Worm (Caenorhabditis elegans) whole organism, L3 larva: Measurements from ENCODE around the gene F32D8.3.
A peak's percentile ranks its signal among the peaks of the same experiment; 100 is the strongest.

ENCODE experiments used
- R02D3.7 ChIP-seq: fragments of 150-350 bp; optimal IDR thresholded peaks from 2 replicates; lab custom pipeline; 2014; ENCODE audit warnings: missing biosample characterization, missing genetic modification characterization
- ZK546.5 ChIP-seq: sonication (generic microtip); optimal IDR thresholded peaks from 2 replicates; lab custom pipeline; 2017; ENCODE audit warnings: missing biosample characterization, missing genetic modification characterization
- ama-1 ChIP-seq: fragments of 150-350 bp; optimal IDR thresholded peaks from 2 replicates; lab custom pipeline; 2018
- ceh-28 ChIP-seq: fragments of 150-350 bp; optimal IDR thresholded peaks from 2 replicates; lab custom pipeline; 2014; ENCODE audit warnings: missing biosample characterization, missing genetic modification reagents, missing genetic modification characterization
- ceh-82 ChIP-seq: fragments of 150-350 bp; optimal IDR thresholded peaks from 2 replicates; lab custom pipeline; 2014; ENCODE audit warnings: missing biosample characterization, missing genetic modification characterization
- ceh-9 ChIP-seq: sonication (generic microtip); optimal IDR thresholded peaks from 2 replicates; lab custom pipeline; 2018; ENCODE audit warnings: missing biosample characterization, missing genetic modification characterization
- daf-12 ChIP-seq: fragments of 150-350 bp; optimal IDR thresholded peaks from 2 replicates; lab custom pipeline; 2014; ENCODE audit warnings: missing biosample characterization, missing genetic modification reagents, missing genetic modification characterization
- egl-27 ChIP-seq: sonication (generic microtip); optimal IDR thresholded peaks from 4 replicates; lab custom pipeline; 2017; ENCODE audit warnings: missing biosample characterization, missing genetic modification reagents, missing genetic modification characterization
- egl-5 ChIP-seq: fragments of 150-350 bp; optimal IDR thresholded peaks from 2 replicates; lab custom pipeline; 2017; ENCODE audit warnings: missing biosample characterization, missing genetic modification reagents, missing genetic modification characterization, inconsistent platforms
- elt-1 ChIP-seq: fragments of 150-350 bp; optimal IDR thresholded peaks from 2 replicates; lab custom pipeline; 2014; ENCODE audit warnings: missing biosample characterization, missing genetic modification characterization
- elt-2 ChIP-seq: sonication (generic microtip); optimal IDR thresholded peaks from 2 replicates; lab custom pipeline; 2016; ENCODE audit warnings: missing genetic modification reagents, mild to moderate bottlenecking, missing genetic modification characterization, missing compliant biosample characterization
- elt-3 ChIP-seq, 3 experiments: fragments of 150-350 bp in 1 of 3; sonication (generic microtip) in 2 of 3; optimal IDR thresholded peaks; 2 replicates in 2 of 3; 4 replicates in 1 of 3; lab custom pipeline; 2014 to 2017; ENCODE audit warnings: missing biosample characterization in 3 of 3, missing genetic modification characterization in 3 of 3
- eor-1 ChIP-seq, 2 experiments: fragments of 150-350 bp; optimal IDR thresholded peaks; 2 replicates each; lab custom pipeline; 2014 to 2018; ENCODE audit warnings: missing biosample characterization in 2 of 2, missing genetic modification characterization in 2 of 2
- fkh-2 ChIP-seq: fragments of 150-350 bp; optimal IDR thresholded peaks from 2 replicates; lab custom pipeline; 2014; ENCODE audit warnings: missing biosample characterization, missing genetic modification reagents, missing genetic modification characterization
- fos-1 ChIP-seq: fragments of 150-350 bp; optimal IDR thresholded peaks from 2 replicates; lab custom pipeline; 2014; ENCODE audit warnings: missing biosample characterization, missing genetic modification characterization
- hmg-11 ChIP-seq: sonication (generic microtip); optimal IDR thresholded peaks from 2 replicates; lab custom pipeline; 2016; ENCODE audit warnings: missing genetic modification characterization, missing compliant biosample characterization
- lin-15B ChIP-seq: fragments of 150-350 bp; optimal IDR thresholded peaks from 2 replicates; lab custom pipeline; 2014; ENCODE audit warnings: missing biosample characterization, missing genetic modification characterization
- lsy-12 ChIP-seq: sonication (generic microtip); optimal IDR thresholded peaks from 2 replicates; lab custom pipeline; 2016; ENCODE audit warnings: mild to moderate bottlenecking, missing genetic modification characterization, missing compliant biosample characterization
- mdl-1 ChIP-seq: fragments of 150-350 bp; optimal IDR thresholded peaks from 2 replicates; lab custom pipeline; 2014; ENCODE audit warnings: missing biosample characterization, missing genetic modification characterization
- mml-1 ChIP-seq: fragments of 150-350 bp; sonication (generic microtip); optimal IDR thresholded peaks from 3 replicates; lab custom pipeline; 2014; ENCODE audit warnings: missing biosample characterization, missing genetic modification characterization
- nfya-1 ChIP-seq: sonication (generic microtip); optimal IDR thresholded peaks from 2 replicates; lab custom pipeline; 2017; ENCODE audit warnings: missing genetic modification characterization, mild to moderate bottlenecking, missing compliant biosample characterization, antibody characterized with exemption, moderate library complexity; ENCODE audit not compliant: insufficient read depth
- nhr-12 ChIP-seq: fragments of 150-350 bp; optimal IDR thresholded peaks from 2 replicates; lab custom pipeline; 2014; ENCODE audit warnings: missing biosample characterization, missing genetic modification characterization
- nhr-23 ChIP-seq: fragments of 150-350 bp; optimal IDR thresholded peaks from 2 replicates; lab custom pipeline; 2014; ENCODE audit warnings: missing biosample characterization, missing genetic modification reagents, missing genetic modification characterization
- nhr-237 ChIP-seq: fragments of 150-350 bp; optimal IDR thresholded peaks from 2 replicates; lab custom pipeline; 2014; ENCODE audit warnings: missing biosample characterization, missing genetic modification characterization
- nhr-25 ChIP-seq: sonication (generic microtip); optimal IDR thresholded peaks from 2 replicates; lab custom pipeline; 2017; ENCODE audit warnings: missing biosample characterization, missing genetic modification characterization
- nhr-43 ChIP-seq: sonication (generic microtip); optimal IDR thresholded peaks from 2 replicates; lab custom pipeline; 2016; ENCODE audit warnings: mild to moderate bottlenecking, missing genetic modification characterization, missing compliant biosample characterization; ENCODE audit not compliant: poor library complexity, severe bottlenecking
- pha-4 ChIP-seq: fragments of 150-350 bp; optimal IDR thresholded peaks from 2 replicates; lab custom pipeline; 2014; ENCODE audit warnings: missing biosample characterization, missing genetic modification reagents, missing genetic modification characterization
- pqm-1 ChIP-seq: fragments of 150-350 bp; optimal IDR thresholded peaks from 2 replicates; lab custom pipeline; 2017; ENCODE audit warnings: missing biosample characterization, missing genetic modification characterization, inconsistent platforms
- sea-2 ChIP-seq: fragments of 150-350 bp; sonication (generic microtip); optimal IDR thresholded peaks from 4 replicates; lab custom pipeline; 2014; ENCODE audit warnings: missing biosample characterization, missing genetic modification reagents, missing genetic modification characterization
- snpc-4 ChIP-seq: fragments of 150-350 bp; optimal IDR thresholded peaks from 2 replicates; lab custom pipeline; 2014; ENCODE audit warnings: missing biosample characterization, missing genetic modification characterization
- tbx-2 ChIP-seq: sonication (generic microtip); optimal IDR thresholded peaks from 2 replicates; lab custom pipeline; 2016; ENCODE audit warnings: mild to moderate bottlenecking, missing genetic modification characterization, missing compliant biosample characterization
- unc-62 ChIP-seq: fragments of 150-350 bp; sonication (generic microtip); optimal IDR thresholded peaks from 4 replicates; lab custom pipeline; 2014; ENCODE audit warnings: missing biosample characterization, missing genetic modification reagents, missing genetic modification characterization
- ztf-11 ChIP-seq: fragments of 150-350 bp; optimal IDR thresholded peaks from 2 replicates; lab custom pipeline; 2014; ENCODE audit warnings: missing biosample characterization, missing genetic modification characterization
- ztf-4 ChIP-seq: fragments of 150-350 bp; optimal IDR thresholded peaks from 2 replicates; lab custom pipeline; 2014; ENCODE audit warnings: missing biosample characterization, missing genetic modification characterization

F32D8.3 gene

ce11 chrV:10859775-10860174 is 26.9 kb upstream of the F32D8.3 start:
- TF ChIP-seq pqm-1 (tag; lab: Kevin White, UChicago), result peak; percentile 88
- TF ChIP-seq lin-15B (tag; lab: Kevin White, UChicago), result no peak
- TF ChIP-seq elt-3 (tag; optimal IDR thresholded peaks at IDR 0.05; lab: Kevin White, UChicago), result peak in 2 of 3 experiments; percentile 44 to 46
- TF ChIP-seq nhr-23, result peak; percentile 32
- peak; percentile 33 for TF ChIP-seq nhr-25 (tag; lab: Kevin White, UChicago)
- TF ChIP-seq ztf-4 (tag; lab: Kevin White, UChicago), result no peak
- peak; percentile 33 for TF ChIP-seq mdl-1
- peak; percentile 35 for TF ChIP-seq nhr-43 (tag; lab: Kevin White, UChicago)
- no peak for TF ChIP-seq egl-5
- peak; percentile 72 for TF ChIP-seq elt-2

ce11 chrV:10860526-10861037 is 26.1 kb upstream of the F32D8.3 start:
- TF ChIP-seq nhr-12 (tag; lab: Kevin White, UChicago) (no peak), mdl-1 (no peak), unc-62 (GFP tag; lab: Kevin White, UChicago) (peak; percentile 69), nfya-1 (tag; lab: Kevin White, UChicago) (no peak), tbx-2 (tag; lab: Kevin White, UChicago) (no peak), ZK546.5 (tag; lab: Kevin White, UChicago) (no peak), lsy-12 (no peak), nhr-25 (tag; lab: Kevin White, UChicago) (peak; percentile 20), elt-1 (tag; lab: Kevin White, UChicago) (peak; percentile 65), daf-12 (no peak), hmg-11 (tag; lab: Kevin White, UChicago) (no peak)

- TF ChIP-seq pha-4 (tag; lab: Kevin White, UChicago), result peak; percentile 51
- TF ChIP-seq nhr-23, result no peak
- TF ChIP-seq ztf-4 (tag; lab: Kevin White, UChicago), result no peak
- TF ChIP-seq elt-3 (tag; optimal IDR thresholded peaks at IDR 0.05; lab: Kevin White, UChicago), result no peak
- no peak for TF ChIP-seq ceh-82 (tag; lab: Kevin White, UChicago)
- peak; percentile 17 for TF ChIP-seq snpc-4 (tag; lab: Kevin White, UChicago)
- peak; percentile 54 for TF ChIP-seq nfya-1 (tag; lab: Kevin White, UChicago)
- peak; percentile 10 for TF ChIP-seq elt-2
- TF ChIP-seq tbx-2 (tag; lab: Kevin White, UChicago), result no peak
- TF ChIP-seq hmg-11 (tag; lab: Kevin White, UChicago), result peak; percentile 4
- no peak for TF ChIP-seq nhr-237
Measured at ce11 chrV:10861611-10862262, 24.9 kb upstream of the F32D8.3 start.

ce11 chrV:10862457-10863097 is 24.1 kb upstream of the F32D8.3 start:
- TF ChIP-seq mml-1 (no peak), elt-2 (no peak), ztf-11 (tag; lab: Kevin White, UChicago) (no peak), fkh-2 (no peak), ceh-9 (tag; lab: Kevin White, UChicago) (no peak), unc-62 (GFP tag; lab: Kevin White, UChicago) (no peak), eor-1 (tag; optimal IDR thresholded peaks at IDR 0.05; lab: Kevin White, UChicago) (no peak), sea-2 (no peak), fos-1 (tag; lab: Kevin White, UChicago) (no peak), ama-1 (no peak)
- TF ChIP-seq, all 47 proteins: peak for 0

- TF ChIP-seq egl-27 (no peak), mdl-1 (no peak), ZK546.5 (tag; lab: Kevin White, UChicago) (no peak), R02D3.7 (tag; lab: Kevin White, UChicago) (no peak), snpc-4 (tag; lab: Kevin White, UChicago) (no peak), ceh-28 (no peak)
Measured at ce11 chrV:10865599-10865998, 21.0 kb upstream of the F32D8.3 start, which contains the start of gene saeg-1. saeg-1 (minus strand) TSS chrV:10865699.
